Fruit fly (Drosophila melanogaster) whole organism, embryonic: ENCODE data around the gene CG33966.
A peak's percentile ranks its signal among the peaks of the same experiment; 100 is the strongest.

Source experiments
- Atf3 ChIP-seq: fragments of 200-800 bp; sonication (Bioruptor generic); optimal IDR thresholded peaks from 3 replicates; lab custom pipeline; 2016; ENCODE audit warnings: missing biosample characterization, missing genetic modification characterization
- Bdp1 ChIP-seq: fragments of 200-800 bp; sonication (Bioruptor generic); optimal IDR thresholded peaks from 3 replicates; lab custom pipeline; 2016; ENCODE audit warnings: missing biosample characterization, missing genetic modification characterization
- C15 ChIP-seq: fragments of 200-800 bp; sonication (Bioruptor generic); IDR thresholded peaks from 3 replicates; pipeline ENCODE4 v1.3.6; 2022; ENCODE audit warnings: missing biosample characterization, missing genetic modification characterization
- CG10147 ChIP-seq: fragments of 200-800 bp; sonication (Bioruptor generic); optimal IDR thresholded peaks from 2 replicates; lab custom pipeline; 2019; ENCODE audit warnings: missing biosample characterization, mild to moderate bottlenecking, missing genetic modification characterization, moderate library complexity
- CG10654 ChIP-seq: fragments of 200-800 bp; sonication (Bioruptor generic); optimal IDR thresholded peaks from 2 replicates; lab custom pipeline; 2016; ENCODE audit warnings: missing biosample characterization, missing genetic modification characterization
- CG11723 ChIP-seq: fragments of 200-800 bp; sonication (Bioruptor generic); optimal IDR thresholded peaks from 2 replicates; lab custom pipeline; 2017; ENCODE audit warnings: missing biosample characterization, mild to moderate bottlenecking, missing genetic modification characterization
- CG12104 ChIP-seq: fragments of 200-800 bp; sonication (Bioruptor generic); optimal IDR thresholded peaks from 3 replicates; lab custom pipeline; 2016; ENCODE audit warnings: missing biosample characterization, missing genetic modification characterization
- CG12942 ChIP-seq: fragments of 200-800 bp; sonication (Bioruptor generic); optimal IDR thresholded peaks from 3 replicates; lab custom pipeline; 2016; ENCODE audit warnings: missing biosample characterization, missing genetic modification characterization
- CG14441 ChIP-seq: fragments of 200-800 bp; sonication (Bioruptor generic); IDR thresholded peaks from 2 replicates; pipeline ENCODE4 v1.3.6; 2022; ENCODE audit warnings: missing biosample characterization, missing genetic modification characterization
- CG16779 ChIP-seq: fragments of 200-800 bp; sonication (Bioruptor generic); IDR thresholded peaks from 2 replicates; pipeline ENCODE4 v1.3.6; 2022; ENCODE audit warnings: missing biosample characterization, missing genetic modification characterization
- CG18599 ChIP-seq: fragments of 200-800 bp; sonication (Bioruptor generic); optimal IDR thresholded peaks from 3 replicates; lab custom pipeline; 2017; ENCODE audit warnings: missing biosample characterization, missing genetic modification characterization, mild to moderate bottlenecking, moderate library complexity, missing genetic modification reagents
- CG2129 ChIP-seq: fragments of 200-800 bp; sonication (Bioruptor generic); IDR thresholded peaks from 2 replicates; pipeline ENCODE4 v1.3.6; 2022; ENCODE audit warnings: missing biosample characterization, missing genetic modification characterization; ENCODE audit not compliant: partially characterized antibody
- CG30431 ChIP-seq: fragments of 200-800 bp; sonication (Bioruptor generic); optimal IDR thresholded peaks from 2 replicates; lab custom pipeline; 2017; ENCODE audit warnings: missing biosample characterization, missing genetic modification characterization
- CG6791 ChIP-seq: fragments of 200-800 bp; sonication (Bioruptor generic); IDR thresholded peaks from 3 replicates; pipeline ENCODE4 v1.3.6; 2022; ENCODE audit warnings: missing biosample characterization, missing genetic modification characterization; ENCODE audit not compliant: partially characterized antibody
- CG7372 ChIP-seq: fragments of 200-800 bp; sonication (Bioruptor generic); IDR thresholded peaks from 2 replicates; pipeline ENCODE4 v1.3.6; 2022; ENCODE audit warnings: missing biosample characterization, missing genetic modification characterization
- CG7786 ChIP-seq: fragments of 200-800 bp; sonication (Bioruptor generic); optimal IDR thresholded peaks from 2 replicates; lab custom pipeline; 2016; ENCODE audit warnings: missing biosample characterization, missing genetic modification characterization
- CG8290 ChIP-seq, 3 experiments: fragments of 200-800 bp; sonication (Bioruptor generic); optimal IDR thresholded peaks; 2 replicates each; lab custom pipeline; 2016 to 2019; ENCODE audit warnings: missing biosample characterization in 3 of 3, missing genetic modification characterization in 3 of 3, mild to moderate bottlenecking in 2 of 3, moderate library complexity in 1 of 3
- CG9215 ChIP-seq: fragments of 200-800 bp; sonication (Bioruptor generic); IDR thresholded peaks from 2 replicates; pipeline ENCODE4 v1.3.6; 2022; ENCODE audit warnings: missing biosample characterization, missing genetic modification characterization
- ERR ChIP-seq: fragments of 200-800 bp; sonication (Bioruptor generic); optimal IDR thresholded peaks from 2 replicates; lab custom pipeline; 2016; ENCODE audit warnings: missing biosample characterization, missing genetic modification characterization
- GATAe ChIP-seq: fragments of 200-800 bp; sonication (Bioruptor generic); conservative IDR thresholded peaks from 2 replicates; pipeline ENCODE4 v1.3.6; 2022; ENCODE audit warnings: missing biosample characterization, missing genetic modification characterization
- HmgZ ChIP-seq: fragments of 200-800 bp; sonication (Bioruptor generic); optimal IDR thresholded peaks from 2 replicates; lab custom pipeline; 2018; ENCODE audit warnings: missing biosample characterization, mild to moderate bottlenecking, missing genetic modification characterization
- Hsf ChIP-seq: fragments of 200-800 bp; sonication (Bioruptor generic); optimal IDR thresholded peaks from 3 replicates; lab custom pipeline; 2016; ENCODE audit warnings: missing biosample characterization, missing genetic modification characterization
- MBD-R2 ChIP-seq: fragments of 200-800 bp; sonication (Bioruptor generic); IDR thresholded peaks from 2 replicates; pipeline ENCODE4 v1.3.6; 2022; ENCODE audit warnings: missing biosample characterization, missing genetic modification characterization
- Mrtf ChIP-seq: fragments of 200-800 bp; sonication (Bioruptor generic); IDR thresholded peaks from 3 replicates; pipeline ENCODE4 v1.3.6; 2022; ENCODE audit warnings: missing biosample characterization, missing genetic modification characterization
- NK7.1 ChIP-seq: fragments of 200-800 bp; sonication (Bioruptor generic); optimal IDR thresholded peaks from 3 replicates; lab custom pipeline; 2016; ENCODE audit warnings: missing biosample characterization, missing genetic modification characterization
- Optix ChIP-seq: fragments of 200-800 bp; sonication (Bioruptor generic); IDR thresholded peaks from 3 replicates; pipeline ENCODE4 v1.3.6; 2022; ENCODE audit warnings: missing biosample characterization, missing genetic modification characterization
- Six4 ChIP-seq: fragments of 200-800 bp; sonication (Bioruptor generic); optimal IDR thresholded peaks from 2 replicates; lab custom pipeline; 2016; ENCODE audit warnings: missing biosample characterization, missing genetic modification characterization
- Xbp1 ChIP-seq: fragments of 200-800 bp; sonication (Bioruptor generic); optimal IDR thresholded peaks from 3 replicates; lab custom pipeline; 2016; ENCODE audit warnings: missing biosample characterization, mild to moderate bottlenecking, missing genetic modification characterization
- az2 ChIP-seq: fragments of 200-800 bp; sonication (Bioruptor generic); optimal IDR thresholded peaks from 3 replicates; lab custom pipeline; 2016; ENCODE audit warnings: missing biosample characterization, missing genetic modification characterization
- caup ChIP-seq: fragments of 200-800 bp; sonication (Bioruptor generic); optimal IDR thresholded peaks from 3 replicates; lab custom pipeline; 2017; ENCODE audit warnings: missing biosample characterization, mild to moderate bottlenecking, missing genetic modification characterization, moderate library complexity; ENCODE audit not compliant: severe bottlenecking
- chif ChIP-seq, 2 experiments: fragments of 200-800 bp; sonication (Bioruptor generic); optimal IDR thresholded peaks; 3 replicates each; lab custom pipeline; 2016; ENCODE audit warnings: missing biosample characterization in 2 of 2, missing genetic modification characterization in 2 of 2
- crc ChIP-seq: fragments of 200-800 bp; sonication (Bioruptor generic); optimal IDR thresholded peaks from 2 replicates; lab custom pipeline; 2016; ENCODE audit warnings: missing biosample characterization, missing genetic modification characterization
- crol ChIP-seq: fragments of 200-800 bp; sonication (Bioruptor generic); IDR thresholded peaks from 2 replicates; pipeline ENCODE4 v1.3.6; 2022; ENCODE audit warnings: missing biosample characterization, missing genetic modification characterization
- dmrt11E ChIP-seq: fragments of 200-800 bp; sonication (Bioruptor generic); optimal IDR thresholded peaks from 3 replicates; lab custom pipeline; 2018; ENCODE audit warnings: missing biosample characterization, mild to moderate bottlenecking, missing genetic modification characterization, moderate library complexity
- dmrt99B ChIP-seq: fragments of 200-800 bp; sonication (Bioruptor generic); optimal IDR thresholded peaks from 2 replicates; lab custom pipeline; 2018; ENCODE audit warnings: missing biosample characterization, mild to moderate bottlenecking, missing genetic modification characterization, moderate library complexity
- gce ChIP-seq: fragments of 200-800 bp; sonication (Bioruptor generic); IDR thresholded peaks from 3 replicates; pipeline ENCODE4 v1.3.6; 2022; ENCODE audit warnings: missing biosample characterization, missing genetic modification characterization
- gcm2 ChIP-seq: fragments of 200-800 bp; sonication (Bioruptor generic); optimal IDR thresholded peaks from 2 replicates; lab custom pipeline; 2016; ENCODE audit warnings: missing biosample characterization, missing genetic modification characterization
- gsb-n ChIP-seq: fragments of 200-800 bp; sonication (Bioruptor generic); optimal IDR thresholded peaks from 3 replicates; lab custom pipeline; 2018; ENCODE audit warnings: missing biosample characterization, mild to moderate bottlenecking, missing genetic modification characterization
- gt ChIP-seq: fragments of 200-800 bp; sonication (Bioruptor generic); IDR thresholded peaks from 2 replicates; pipeline ENCODE4 v1.3.6; 2022; ENCODE audit warnings: missing biosample characterization, missing genetic modification characterization
- h ChIP-seq: fragments of >200 bp; optimal IDR thresholded peaks from 2 replicates; lab custom pipeline; 2017
- lmd ChIP-seq: fragments of 200-800 bp; sonication (Bioruptor generic); IDR thresholded peaks from 2 replicates; pipeline ENCODE4 v1.3.6; 2022; ENCODE audit warnings: missing biosample characterization, missing genetic modification characterization
- rib ChIP-seq: fragments of 200-800 bp; sonication (Bioruptor generic); IDR thresholded peaks from 2 replicates; pipeline ENCODE4 v1.3.6; 2022; ENCODE audit warnings: missing biosample characterization, missing genetic modification characterization
- slbo ChIP-seq: fragments of 200-800 bp; sonication (Bioruptor generic); IDR thresholded peaks from 2 replicates; pipeline ENCODE4 v1.3.6; 2022; ENCODE audit warnings: missing biosample characterization, missing genetic modification characterization
- slou ChIP-seq: fragments of 200-800 bp; sonication (Bioruptor generic); optimal IDR thresholded peaks from 3 replicates; lab custom pipeline; 2016; ENCODE audit warnings: missing biosample characterization, missing genetic modification characterization
- slp2 ChIP-seq: fragments of 200-800 bp; sonication (Bioruptor generic); optimal IDR thresholded peaks from 2 replicates; lab custom pipeline; 2016; ENCODE audit warnings: missing biosample characterization, missing genetic modification characterization
- trem ChIP-seq: fragments of 200-800 bp; optimal IDR thresholded peaks from 3 replicates; lab custom pipeline; 2019; ENCODE audit warnings: missing biosample characterization, mild to moderate bottlenecking, missing genetic modification characterization, moderate library complexity
- wor ChIP-seq: fragments of 200-800 bp; sonication (Bioruptor generic); IDR thresholded peaks from 2 replicates; pipeline ENCODE4 v1.3.6; 2022; ENCODE audit warnings: missing biosample characterization, missing genetic modification characterization

CG33966 gene

DNA sequence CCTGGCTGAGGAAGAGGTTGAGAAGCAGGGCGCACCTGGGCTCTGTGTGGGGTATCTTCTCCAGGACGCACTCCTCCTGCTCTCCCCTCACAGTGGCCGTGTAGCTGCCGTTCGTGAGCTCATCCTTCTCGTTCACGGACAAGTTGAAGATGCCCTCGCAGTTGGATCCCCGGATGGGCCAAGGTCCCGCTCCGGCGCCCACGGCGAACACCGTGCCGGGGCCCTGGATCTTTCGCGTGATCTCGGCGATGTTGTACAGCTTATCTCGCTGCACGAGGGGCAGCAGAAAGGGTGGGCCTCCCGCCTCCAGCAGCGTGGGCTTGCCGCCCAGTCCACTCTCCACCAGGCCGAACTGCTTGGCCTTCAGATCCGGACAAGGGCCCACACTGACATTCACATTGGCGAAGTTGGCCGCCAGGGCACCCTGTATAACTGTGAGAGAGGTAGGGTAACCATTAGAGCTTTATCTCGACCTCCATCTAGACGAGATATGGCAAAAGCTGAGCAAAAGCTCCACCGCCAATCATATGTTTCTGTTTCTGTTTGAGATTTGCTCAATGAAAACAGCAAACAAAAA lies 30.0 kb upstream of the CG33966 start (continued):
- no peak for TF ChIP-seq CG10147 (GFP tag; lab: Kevin White, UChicago)
- TF ChIP-seq gt (GFP tag; lab: Robert Waterston, UW) = no peak
- no peak for TF ChIP-seq CG8290 (GFP tag; optimal IDR thresholded peaks at IDR 0.05; lab: Kevin White, UChicago)
- peak in 1 of 2 experiments; percentile 49 for TF ChIP-seq CG8290 (tag; optimal IDR thresholded peaks at IDR 0.05; lab: Kevin White, UChicago)
- TF ChIP-seq caup (GFP tag; lab: Kevin White, UChicago) = no peak
- TF ChIP-seq gce (GFP tag; lab: Robert Waterston, UW) = no peak
- no peak for TF ChIP-seq slou
- TF ChIP-seq, all 482 proteins: peak for 31

dm6 chr3L:1204674-1205547 lies 29.0 kb upstream of the CG33966 start, which contains the start of gene CG9119:
CG9119 (minus strand) TSS chr3L:1204795.
- no peak for TF ChIP-seq Mrtf (GFP tag; lab: Robert Waterston, UW)
- peak; percentile 72 for TF ChIP-seq crol (GFP tag; lab: Robert Waterston, UW)
- peak; percentile 11 for TF ChIP-seq trem (tag; lab: Kevin White, UChicago)
- TF ChIP-seq ERR (GFP tag; lab: Kevin White, UChicago) = peak; percentile 82
- TF ChIP-seq dmrt99B (tag; lab: Kevin White, UChicago) = peak; percentile 75
- TF ChIP-seq wor (GFP tag; lab: Robert Waterston, UW) = peak; percentile 44; the same call in 1 of the 2 replicates
- peak; percentile 61 for TF ChIP-seq Hsf (GFP tag; lab: Kevin White, UChicago)
- 0 out of 2 replicates have a peak, but pooled peaks have one; percentile 19 for TF ChIP-seq rib (GFP tag; lab: Robert Waterston, UW)
- TF ChIP-seq CG12942 (GFP tag; lab: Kevin White, UChicago) = peak; percentile 39
- TF ChIP-seq slbo (GFP tag; lab: Robert Waterston, UW) = peak; percentile 72
- TF ChIP-seq gcm2 = no peak
- TF ChIP-seq CG14441 (GFP tag; lab: Robert Waterston, UW) = peak; percentile 51
- peak; percentile 70 for TF ChIP-seq lmd (GFP tag; lab: Robert Waterston, UW)
- no peak for TF ChIP-seq Atf3 (GFP tag; lab: Kevin White, UChicago)
- no peak for TF ChIP-seq CG16779 (GFP tag; lab: Robert Waterston, UW)
- TF ChIP-seq CG7372 = 0 out of 2 replicates have a peak, but pooled peaks have one; percentile 26
- TF ChIP-seq CG12104 (GFP tag; lab: Kevin White, UChicago) = peak; percentile 24
- TF ChIP-seq MBD-R2 (GFP tag; lab: Robert Waterston, UW) = no peak
- TF ChIP-seq C15 (GFP tag; lab: Robert Waterston, UW) = no peak
- peak; percentile 41 for TF ChIP-seq GATAe (GFP tag; lab: Robert Waterston, UW)
- TF ChIP-seq CG9215 = peak; percentile 63
- TF ChIP-seq Bdp1 (GFP tag; lab: Kevin White, UChicago) = peak; percentile 15
- peak; percentile 49 for TF ChIP-seq CG30431 (GFP tag; lab: Kevin White, UChicago)
- TF ChIP-seq az2 (GFP tag; lab: Kevin White, UChicago) = peak; percentile 42
- TF ChIP-seq NK7.1 = no peak
- TF ChIP-seq gt (GFP tag; lab: Robert Waterston, UW) = no peak
- peak; percentile 66 for TF ChIP-seq gsb-n (tag; lab: Kevin White, UChicago)
- peak; percentile 37 to 42 for TF ChIP-seq chif (GFP tag; optimal IDR thresholded peaks at IDR 0.05; lab: Kevin White, UChicago)
- TF ChIP-seq CG10654 (GFP tag; lab: Kevin White, UChicago) = peak; percentile 26
- no peak for TF ChIP-seq CG2129
- TF ChIP-seq dmrt11E (tag; lab: Kevin White, UChicago) = peak; percentile 16
- TF ChIP-seq Optix = peak; percentile 52; the same call in 1 of the 3 replicates
- TF ChIP-seq h (lab: Kevin White, UChicago) = no peak
- TF ChIP-seq CG6791 (GFP tag; lab: Robert Waterston, UW) = no peak
- peak; percentile 62 for TF ChIP-seq slp2
- TF ChIP-seq CG18599 (GFP tag; lab: Kevin White, UChicago) = peak; percentile 86
- TF ChIP-seq Six4 = peak; percentile 54
- peak; percentile 51 for TF ChIP-seq crc (GFP tag; lab: Kevin White, UChicago)
- TF ChIP-seq HmgZ (tag; lab: Kevin White, UChicago) = peak; percentile 42
- peak; percentile 37 for TF ChIP-seq CG11723 (GFP tag; lab: Kevin White, UChicago)
- TF ChIP-seq CG7786 = peak; percentile 76
- peak; percentile 59 for TF ChIP-seq Xbp1 (GFP tag; lab: Kevin White, UChicago)
